Fruit fly (Drosophila melanogaster) whole organism, embryonic: Measurements from ENCODE around the gene Dop2R.

Experiments used
- CG4328 ChIP-seq: fragments of 200-800 bp; sonication (Bioruptor generic); optimal IDR thresholded peaks from 3 replicates; lab custom pipeline; 2017; ENCODE audit warnings: missing biosample characterization, missing genetic modification reagents, missing genetic modification characterization
- p53 ChIP-seq: fragments of 200-800 bp; sonication (Bioruptor generic); optimal IDR thresholded peaks from 2 replicates; lab custom pipeline; 2016; ENCODE audit warnings: missing biosample characterization, missing genetic modification characterization

DNA sequence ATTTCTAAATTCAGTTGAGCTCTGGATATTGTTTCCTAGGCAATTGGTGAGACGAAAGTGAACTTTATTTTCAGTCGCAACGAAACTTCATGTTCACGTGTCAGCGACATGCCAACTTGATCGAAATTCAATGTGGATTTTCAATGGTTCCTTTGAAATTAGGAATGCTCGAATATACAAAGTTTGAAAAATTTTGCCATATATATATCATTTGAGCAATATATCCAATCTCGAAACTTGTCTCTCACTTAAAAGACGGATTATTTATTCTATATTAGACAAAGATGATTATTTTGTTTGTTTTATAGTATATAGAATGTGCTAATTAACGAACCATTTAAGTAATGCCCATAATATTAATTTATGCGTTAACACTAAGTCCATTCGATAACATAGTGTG, 48.0 kb upstream of the Dop2R start, which contains the start of gene karr:
- TF ChIP-seq p53 (GFP tag; lab: Kevin White, UChicago) (no peak), CG4328 (GFP tag; lab: Kevin White, UChicago) (no peak)
